Fruit fly (Drosophila melanogaster) S2 (cell line): ENCODE results near the gene CG13110.

Experiments used
- CG8478 ChIP-seq: fragments of >200 bp; optimal IDR thresholded peaks from 2 replicates; lab custom pipeline; 2018
- CTCF ChIP-seq, 2 experiments: fragments of >200 bp; optimal IDR thresholded peaks; 2 replicates each; lab custom pipeline; 2018

CG13110 gene

DNA sequence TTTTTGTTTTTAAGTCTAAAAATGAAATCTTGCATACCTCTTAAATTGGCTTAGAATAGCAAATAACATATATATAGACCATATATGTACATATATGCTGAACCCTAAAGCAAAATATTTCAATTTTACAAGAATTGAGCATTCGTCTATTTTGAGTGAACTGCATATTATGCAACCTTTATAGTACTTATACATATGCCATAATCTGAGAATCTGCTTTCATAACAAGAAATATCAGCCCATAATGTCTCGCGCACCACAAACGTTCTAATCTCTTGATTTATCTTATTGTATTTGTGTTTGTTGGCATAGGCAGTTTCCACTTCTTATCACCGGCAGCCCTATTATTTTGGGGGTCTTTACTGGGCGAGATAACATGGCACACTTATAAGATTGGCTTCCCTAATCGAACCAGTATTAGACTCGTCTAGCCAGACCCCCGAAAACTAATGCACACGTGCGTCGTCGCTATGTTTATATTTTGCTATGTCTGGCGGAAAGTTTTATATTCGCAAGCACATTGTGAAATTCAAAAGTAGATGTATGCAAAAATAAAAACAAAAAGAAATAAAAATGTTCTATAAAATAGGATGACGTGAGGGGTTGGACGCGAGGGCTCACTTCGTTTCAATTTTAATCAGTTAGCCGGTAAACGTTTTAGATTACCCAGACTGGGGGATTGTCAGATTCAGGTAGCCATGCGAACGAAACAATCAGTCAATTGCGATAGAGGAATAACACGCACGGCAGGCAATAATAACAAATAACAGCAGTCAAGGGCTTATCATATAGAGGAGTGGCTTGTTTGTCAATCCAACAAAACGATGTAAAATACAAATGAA, 38.9 kb downstream of the CG13110 start:
- TF ChIP-seq CTCF (optimal IDR thresholded peaks at IDR 0.05; lab: Kevin White, UChicago) (no peak), CG8478 (lab: Kevin White, UChicago) (no peak)

DNA sequence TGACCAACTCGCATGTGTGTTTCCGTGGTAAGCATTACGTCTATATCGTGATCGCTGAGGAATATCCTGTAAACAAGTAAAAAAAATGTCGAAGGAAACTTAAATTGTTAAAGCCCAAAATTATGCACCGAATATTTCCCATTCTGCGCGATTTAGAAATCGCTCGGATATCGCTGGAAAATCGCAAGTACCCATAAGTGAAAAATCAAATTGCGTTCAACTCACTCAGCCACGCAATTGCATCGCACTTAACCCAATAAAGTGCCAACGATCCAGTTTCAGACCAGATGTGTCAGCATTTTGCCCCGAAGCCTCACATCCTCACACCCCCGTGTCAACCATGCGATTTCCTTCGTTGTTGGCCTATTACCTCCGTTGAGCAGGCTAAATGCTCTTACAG, 46.1 kb downstream of the CG13110 start:
- TF ChIP-seq CTCF (optimal IDR thresholded peaks at IDR 0.05; lab: Kevin White, UChicago), result no peak
- no peak for TF ChIP-seq CG8478 (lab: Kevin White, UChicago)

- TF ChIP-seq CTCF (optimal IDR thresholded peaks at IDR 0.05; lab: Kevin White, UChicago) (no peak), CG8478 (lab: Kevin White, UChicago) (no peak)
These were observed 47.6 kb downstream of the CG13110 start, which contains the start of gene CG4438 for dm6 chr2L:9397888-9398287. Gene CG4438, minus strand, starts transcription at chr2L:9397988.

dm6 chr2L:9400153-9400552, 49.9 kb downstream of the CG13110 start:
- no peak for TF ChIP-seq CG8478 (lab: Kevin White, UChicago)
